Fruit fly (Drosophila melanogaster) whole organism, embryonic: ENCODE results near the gene CG8066.
A peak's percentile ranks its signal among the peaks of the same experiment; 100 is the strongest.

ENCODE experiments used
- CG10147 ChIP-seq: fragments of 200-800 bp; sonication (Bioruptor generic); optimal IDR thresholded peaks from 2 replicates; lab custom pipeline; 2019; ENCODE audit warnings: missing biosample characterization, mild to moderate bottlenecking, missing genetic modification characterization, moderate library complexity
- CG10543 ChIP-seq: fragments of 200-800 bp; sonication (Bioruptor generic); optimal IDR thresholded peaks from 3 replicates; lab custom pipeline; 2017; ENCODE audit warnings: missing biosample characterization, mild to moderate bottlenecking, missing genetic modification characterization, moderate library complexity
- CG10565 ChIP-seq: fragments of 200-800 bp; sonication (Bioruptor generic); optimal IDR thresholded peaks from 3 replicates; lab custom pipeline; 2016; ENCODE audit warnings: missing biosample characterization, mild to moderate bottlenecking, missing genetic modification characterization
- CG11696 ChIP-seq: fragments of 200-800 bp; sonication (Bioruptor generic); IDR thresholded peaks from 2 replicates; pipeline ENCODE4 v1.3.6; 2022; ENCODE audit warnings: missing biosample characterization, missing genetic modification characterization
- CG12391 ChIP-seq: fragments of 200-800 bp; sonication (Bioruptor generic); optimal IDR thresholded peaks from 3 replicates; lab custom pipeline; 2018; ENCODE audit warnings: missing biosample characterization, mild to moderate bottlenecking, missing genetic modification characterization, moderate library complexity
- CG12744 ChIP-seq: fragments of 200-800 bp; sonication (Bioruptor generic); optimal IDR thresholded peaks from 2 replicates; lab custom pipeline; 2016; ENCODE audit warnings: missing biosample characterization, missing genetic modification characterization
- CG13123 ChIP-seq: fragments of 200-800 bp; sonication (Bioruptor generic); optimal IDR thresholded peaks from 2 replicates; lab custom pipeline; 2016; ENCODE audit warnings: missing biosample characterization, missing genetic modification characterization
- CG13296 ChIP-seq: fragments of 200-800 bp; sonication (Bioruptor generic); optimal IDR thresholded peaks from 3 replicates; lab custom pipeline; 2018; ENCODE audit warnings: missing biosample characterization, mild to moderate bottlenecking, missing genetic modification characterization
- CG16813 ChIP-seq: fragments of 200-800 bp; sonication (Bioruptor generic); IDR thresholded peaks from 3 replicates; pipeline ENCODE4 v1.3.6; 2022; ENCODE audit warnings: missing biosample characterization, missing genetic modification characterization; ENCODE audit not compliant: partially characterized antibody
- CG16815 ChIP-seq: fragments of 200-800 bp; sonication (Bioruptor generic); optimal IDR thresholded peaks from 3 replicates; lab custom pipeline; 2017; ENCODE audit warnings: missing biosample characterization, mild to moderate bottlenecking, missing genetic modification characterization
- CG17829 ChIP-seq: fragments of 200-800 bp; optimal IDR thresholded peaks from 2 replicates; lab custom pipeline; 2019; ENCODE audit warnings: missing biosample characterization, mild to moderate bottlenecking, missing genetic modification characterization, moderate library complexity
- CG17912 ChIP-seq: fragments of 200-800 bp; sonication (Bioruptor generic); optimal IDR thresholded peaks from 2 replicates; lab custom pipeline; 2018; ENCODE audit warnings: missing biosample characterization, mild to moderate bottlenecking, missing genetic modification characterization
- CG2889 ChIP-seq: fragments of 200-800 bp; sonication (Bioruptor generic); IDR thresholded peaks from 3 replicates; pipeline ENCODE4 v1.3.6; 2022; ENCODE audit warnings: missing biosample characterization, missing genetic modification characterization
- CG33557 ChIP-seq: fragments of 200-800 bp; sonication (Bioruptor generic); optimal IDR thresholded peaks from 2 replicates; lab custom pipeline; 2019; ENCODE audit warnings: missing biosample characterization, mild to moderate bottlenecking, missing genetic modification characterization, moderate library complexity
- CG4404 ChIP-seq: fragments of 200-800 bp; sonication (Bioruptor generic); IDR thresholded peaks from 2 replicates; pipeline ENCODE4 v1.3.6; 2022; ENCODE audit warnings: missing biosample characterization, missing genetic modification characterization
- CG4424 ChIP-seq: fragments of 200-800 bp; sonication (Bioruptor generic); optimal IDR thresholded peaks from 3 replicates; lab custom pipeline; 2016; ENCODE audit warnings: missing biosample characterization, missing genetic modification characterization
- CG4854 ChIP-seq: fragments of 200-800 bp; sonication (Bioruptor generic); optimal IDR thresholded peaks from 2 replicates; lab custom pipeline; 2016; ENCODE audit warnings: missing biosample characterization, missing genetic modification characterization, inconsistent platforms
- CG8478 ChIP-seq: fragments of >200 bp; optimal IDR thresholded peaks from 2 replicates; lab custom pipeline; 2018
- CG9609 ChIP-seq: fragments of 200-800 bp; sonication (Bioruptor generic); optimal IDR thresholded peaks from 3 replicates; lab custom pipeline; 2016; ENCODE audit warnings: missing biosample characterization, missing genetic modification characterization
- CHES-1-like ChIP-seq: fragments of 200-800 bp; sonication (Bioruptor generic); optimal IDR thresholded peaks from 2 replicates; lab custom pipeline; 2016; ENCODE audit warnings: missing biosample characterization, missing genetic modification characterization
- CkIIα-i1 ChIP-seq: fragments of 200-800 bp; sonication (Bioruptor generic); IDR thresholded peaks from 2 replicates; pipeline ENCODE4 v1.3.6; 2022; ENCODE audit warnings: missing biosample characterization, missing genetic modification characterization
- D ChIP-seq, 2 experiments: fragments of 200-800 bp in 1 of 2; fragments of >200 bp in 1 of 2; sonication (Bioruptor generic) in 1 of 2; optimal IDR thresholded peaks; 2 replicates in 1 of 2; 3 replicates in 1 of 2; lab custom pipeline; 2017; ENCODE audit warnings: mild to moderate bottlenecking in 1 of 2, missing biosample characterization in 1 of 2, missing genetic modification characterization in 1 of 2, missing genetic modification reagents in 1 of 2
- Dp ChIP-seq: fragments of 200-800 bp; sonication (Bioruptor generic); optimal IDR thresholded peaks from 2 replicates; lab custom pipeline; 2018; ENCODE audit warnings: missing biosample characterization, mild to moderate bottlenecking, missing genetic modification characterization, moderate library complexity
- Eip74EF ChIP-seq, 2 experiments: fragments of 200-800 bp in 1 of 2; fragments of >200 bp in 1 of 2; sonication (Bioruptor generic) in 1 of 2; optimal IDR thresholded peaks; 2 replicates each; lab custom pipeline; 2017 to 2019; ENCODE audit warnings: missing biosample characterization in 2 of 2, missing genetic modification characterization in 2 of 2, mild to moderate bottlenecking in 1 of 2, moderate library complexity in 1 of 2
- Elba2 ChIP-seq: fragments of 200-800 bp; sonication (Bioruptor generic); optimal IDR thresholded peaks from 3 replicates; lab custom pipeline; 2016; ENCODE audit warnings: missing biosample characterization, missing genetic modification characterization
- Hey ChIP-seq: fragments of 200-800 bp; sonication (Bioruptor generic); optimal IDR thresholded peaks from 3 replicates; lab custom pipeline; 2018; ENCODE audit warnings: missing biosample characterization, mild to moderate bottlenecking, missing genetic modification characterization
- HmgZ ChIP-seq: fragments of 200-800 bp; sonication (Bioruptor generic); optimal IDR thresholded peaks from 2 replicates; lab custom pipeline; 2018; ENCODE audit warnings: missing biosample characterization, mild to moderate bottlenecking, missing genetic modification characterization
- Med ChIP-seq: fragments of 200-800 bp; sonication (Bioruptor generic); peaks from one replicate; lab custom pipeline; 2016; ENCODE audit warnings: missing biosample characterization, missing genetic modification characterization, mild to moderate bottlenecking, inconsistent platforms, moderate library complexity
- NK7.1 ChIP-seq: fragments of 200-800 bp; sonication (Bioruptor generic); optimal IDR thresholded peaks from 3 replicates; lab custom pipeline; 2016; ENCODE audit warnings: missing biosample characterization, missing genetic modification characterization
- Sin3A ChIP-seq: fragments of >200 bp; optimal IDR thresholded peaks from 2 replicates; lab custom pipeline; 2018
- cas ChIP-seq: fragments of 200-800 bp; sonication (Bioruptor generic); IDR thresholded peaks from 2 replicates; pipeline ENCODE4 v1.3.6; 2022; ENCODE audit warnings: missing biosample characterization, missing genetic modification characterization
- cato ChIP-seq: fragments of 200-800 bp; sonication (Bioruptor generic); optimal IDR thresholded peaks from 2 replicates; lab custom pipeline; 2016; ENCODE audit warnings: missing biosample characterization, missing genetic modification characterization, borderline replicate concordance
- cg ChIP-seq: fragments of 200-800 bp; sonication (Bioruptor generic); optimal IDR thresholded peaks from 3 replicates; lab custom pipeline; 2019; ENCODE audit warnings: missing biosample characterization, mild to moderate bottlenecking, missing genetic modification characterization, moderate library complexity
- cwo ChIP-seq: fragments of 200-800 bp; sonication (Bioruptor generic); optimal IDR thresholded peaks from 3 replicates; lab custom pipeline; 2017; ENCODE audit warnings: missing biosample characterization, missing genetic modification characterization, mild to moderate bottlenecking, moderate library complexity, missing genetic modification reagents
- emc ChIP-seq: fragments of 200-800 bp; sonication (Bioruptor generic); optimal IDR thresholded peaks from 2 replicates; lab custom pipeline; 2016; ENCODE audit warnings: missing biosample characterization, missing genetic modification characterization
- eve ChIP-seq, 2 experiments: fragments of >200 bp; optimal IDR thresholded peaks; 2 replicates each; lab custom pipeline; 2017; ENCODE audit warnings: missing biosample characterization in 2 of 2, missing genetic modification characterization in 2 of 2
- h ChIP-seq: fragments of >200 bp; optimal IDR thresholded peaks from 2 replicates; lab custom pipeline; 2017
- hth ChIP-seq: fragments of >200 bp; optimal IDR thresholded peaks from 2 replicates; lab custom pipeline; 2017; ENCODE audit warnings: inconsistent platforms
- luna ChIP-seq: fragments of 200-800 bp; sonication (Bioruptor generic); optimal IDR thresholded peaks from 2 replicates; lab custom pipeline; 2016; ENCODE audit warnings: missing biosample characterization, missing genetic modification characterization
- phol ChIP-seq: fragments of 200-800 bp; sonication (Bioruptor generic); optimal IDR thresholded peaks from 3 replicates; lab custom pipeline; 2018; ENCODE audit warnings: missing biosample characterization, mild to moderate bottlenecking, missing genetic modification characterization, moderate library complexity
- pum ChIP-seq: fragments of 200-800 bp; sonication (Bioruptor generic); optimal IDR thresholded peaks from 2 replicates; lab custom pipeline; 2016; ENCODE audit warnings: missing biosample characterization, missing genetic modification characterization
- row ChIP-seq: fragments of 200-800 bp; sonication (Bioruptor generic); IDR thresholded peaks from 3 replicates; pipeline ENCODE4 v1.3.6; 2022; ENCODE audit warnings: missing biosample characterization, missing genetic modification characterization
- scrt ChIP-seq: fragments of 200-800 bp; sonication (Bioruptor generic); optimal IDR thresholded peaks from 2 replicates; lab custom pipeline; 2018; ENCODE audit warnings: missing biosample characterization, mild to moderate bottlenecking, missing genetic modification characterization, moderate library complexity
- sima ChIP-seq: fragments of 200-800 bp; sonication (Bioruptor generic); optimal IDR thresholded peaks from 2 replicates; lab custom pipeline; 2016; ENCODE audit warnings: missing biosample characterization, missing genetic modification characterization
- sob ChIP-seq: fragments of 200-800 bp; sonication (Bioruptor generic); IDR thresholded peaks from 2 replicates; pipeline ENCODE4 v1.3.6; 2022; ENCODE audit warnings: missing biosample characterization, missing genetic modification characterization
- tin ChIP-seq: fragments of 200-800 bp; sonication (Bioruptor generic); optimal IDR thresholded peaks from 3 replicates; lab custom pipeline; 2016; ENCODE audit warnings: missing biosample characterization, missing genetic modification characterization
- tio ChIP-seq: fragments of 200-800 bp; sonication (Bioruptor generic); optimal IDR thresholded peaks from 2 replicates; lab custom pipeline; 2017; ENCODE audit warnings: missing biosample characterization, missing genetic modification characterization, inconsistent platforms
- tup ChIP-seq: fragments of 200-800 bp; sonication (Bioruptor generic); optimal IDR thresholded peaks from 2 replicates; lab custom pipeline; 2016; ENCODE audit warnings: missing biosample characterization, mild to moderate bottlenecking, missing genetic modification characterization, moderate library complexity
- tx ChIP-seq: fragments of 200-800 bp; sonication (Bioruptor generic); optimal IDR thresholded peaks from 2 replicates; lab custom pipeline; 2016; ENCODE audit warnings: missing biosample characterization, missing genetic modification characterization
- z ChIP-seq: fragments of 200-800 bp; sonication (Bioruptor generic); IDR thresholded peaks from 3 replicates; pipeline ENCODE4 v1.3.6; 2022; ENCODE audit warnings: missing biosample characterization, missing genetic modification characterization

The CG8066 gene

DNA sequence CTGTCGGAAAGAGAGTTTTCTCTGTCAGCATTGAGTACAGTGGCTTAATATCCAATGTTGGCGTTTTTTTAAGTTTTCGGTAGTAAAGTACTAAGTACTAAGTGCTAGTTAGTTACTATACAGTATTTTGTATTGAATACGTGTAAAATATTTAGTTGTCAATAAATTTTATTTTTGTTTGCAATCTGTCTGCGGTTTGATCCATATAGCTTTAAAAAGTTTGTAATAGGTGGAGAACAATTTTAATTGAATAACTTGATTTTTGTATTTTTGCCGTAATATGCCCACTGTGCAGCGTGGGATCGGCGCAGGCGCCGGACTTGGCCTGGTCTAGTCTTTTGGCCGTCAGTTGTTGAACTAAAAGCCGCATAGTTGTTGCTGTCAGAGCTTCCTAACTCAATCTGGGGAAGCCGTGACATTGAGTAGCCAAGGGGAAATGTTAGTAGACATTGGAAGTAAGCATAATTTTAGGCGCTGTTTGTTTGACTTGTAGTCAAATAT lies 10.2 kb downstream of the CG8066 start (continued):
- TF ChIP-seq CG16813 (GFP tag; lab: Robert Waterston, UW) (0 out of 3 replicates have a peak, but pooled peaks have one; percentile 19), h (no peak), CG12744 (GFP tag; lab: Kevin White, UChicago) (peak; percentile 88), row (GFP tag; lab: Robert Waterston, UW) (peak; percentile 90), CG16815 (GFP tag; lab: Kevin White, UChicago) (peak; percentile 73), z (0 out of 3 replicates have a peak, but pooled peaks have one; percentile 41), Sin3A (lab: Kevin White, UChicago) (no peak), sob (GFP tag; lab: Robert Waterston, UW) (peak; percentile 86), pum (GFP tag; lab: Kevin White, UChicago) (peak; percentile 79), hth (no peak), sima (GFP tag; lab: Kevin White, UChicago) (peak; percentile 83), cg (GFP tag; lab: Kevin White, UChicago) (no peak), CG2889 (GFP tag; lab: Robert Waterston, UW) (0 out of 3 replicates have a peak, but pooled peaks have one; percentile 18), CG17829 (tag; lab: Kevin White, UChicago) (peak; percentile 92), tup (GFP tag; lab: Kevin White, UChicago) (peak; percentile 77), scrt (peak; percentile 92), CG9609 (GFP tag; lab: Kevin White, UChicago) (peak; percentile 87), cas (GFP tag; lab: Robert Waterston, UW) (0 out of 2 replicates have a peak, but pooled peaks have one; percentile 23), CG4404 (GFP tag; lab: Robert Waterston, UW) (peak; percentile 70), CG10543 (peak; percentile 93), Med (GFP tag; lab: Kevin White, UChicago) (peak; percentile 98), CG13296 (GFP tag; lab: Kevin White, UChicago) (peak; percentile 95), CG11696 (GFP tag; lab: Robert Waterston, UW) (no peak; the same call in 1 of the 2 replicates), NK7.1 (GFP tag; lab: Kevin White, UChicago) (peak; percentile 88), CG33557 (no peak), eve (GFP tag; optimal IDR thresholded peaks at IDR 0.05; lab: Kevin White, UChicago) (peak in 1 of 2 experiments; percentile 97), tx (GFP tag; lab: Kevin White, UChicago) (peak; percentile 87), CG12391 (peak; percentile 93), CG13123 (GFP tag; lab: Kevin White, UChicago) (peak; percentile 57), CG4854 (GFP tag; lab: Kevin White, UChicago) (peak; percentile 84), HmgZ (tag; lab: Kevin White, UChicago) (peak; percentile 93), CG10565 (GFP tag; lab: Kevin White, UChicago) (peak; percentile 52), D (optimal IDR thresholded peaks at IDR 0.05; lab: Kevin White, UChicago) (no peak), D (GFP tag; optimal IDR thresholded peaks at IDR 0.05; lab: Kevin White, UChicago) (peak; percentile 89), Hey (peak; percentile 30), emc (GFP tag; lab: Kevin White, UChicago) (peak; percentile 60), CHES-1-like (GFP tag; lab: Kevin White, UChicago) (peak; percentile 93), Dp (GFP tag; lab: Kevin White, UChicago) (no peak), CkIIα-i1 (GFP tag; lab: Robert Waterston, UW) (peak; percentile 19; the same call in 1 of the 2 replicates), Eip74EF (GFP tag; optimal IDR thresholded peaks at IDR 0.05; lab: Kevin White, UChicago) (peak in 1 of 2 experiments; percentile 96), phol (tag; lab: Kevin White, UChicago) (peak; percentile 95), CG8478 (lab: Kevin White, UChicago) (no peak), CG17912 (GFP tag; lab: Kevin White, UChicago) (peak; percentile 44), Elba2 (GFP tag; lab: Kevin White, UChicago) (no peak), CG4424 (GFP tag; lab: Kevin White, UChicago) (peak; percentile 89), CG10147 (GFP tag; lab: Kevin White, UChicago) (peak; percentile 94), tio (GFP tag; lab: Kevin White, UChicago) (peak; percentile 90), cato (GFP tag; lab: Kevin White, UChicago) (peak; percentile 81), luna (GFP tag; lab: Kevin White, UChicago) (peak; percentile 78), tin (GFP tag; lab: Kevin White, UChicago) (peak; percentile 89), cwo (GFP tag; lab: Kevin White, UChicago) (peak; percentile 2)
